Fruit fly (Drosophila melanogaster) whole organism, adult: ENCODE measurements around the gene Tao.

ENCODE experiments used
- CG12768 ChIP-seq: fragments of 200-800 bp; sonication (Bioruptor generic); optimal IDR thresholded peaks from 2 replicates; lab custom pipeline; 2017; ENCODE audit warnings: missing biosample characterization, missing genetic modification characterization, mild to moderate bottlenecking, moderate library complexity, missing genetic modification reagents
- CG14711 ChIP-seq: fragments of 200-800 bp; sonication (Bioruptor generic); optimal IDR thresholded peaks from 2 replicates; lab custom pipeline; 2018; ENCODE audit warnings: missing biosample characterization, mild to moderate bottlenecking, missing genetic modification characterization, moderate library complexity
- CG33017 ChIP-seq: fragments of 200-800 bp; sonication (Bioruptor generic); optimal IDR thresholded peaks from 2 replicates; lab custom pipeline; 2018; ENCODE audit warnings: missing biosample characterization, mild to moderate bottlenecking, missing genetic modification characterization, moderate library complexity
- CG7045 ChIP-seq: fragments of 200-800 bp; sonication (Bioruptor generic); optimal IDR thresholded peaks from 2 replicates; lab custom pipeline; 2017; ENCODE audit warnings: missing biosample characterization, mild to moderate bottlenecking, missing genetic modification characterization
- CG7101 ChIP-seq: fragments of 200-800 bp; sonication (Bioruptor generic); optimal IDR thresholded peaks from 2 replicates; lab custom pipeline; 2018; ENCODE audit warnings: missing biosample characterization, mild to moderate bottlenecking, missing genetic modification characterization, moderate library complexity
- Clk ChIP-seq: fragments of 200-800 bp; sonication (Bioruptor generic); optimal IDR thresholded peaks from 2 replicates; lab custom pipeline; 2017; ENCODE audit warnings: missing biosample characterization, missing genetic modification characterization
- Crg-1 ChIP-seq: fragments of 200-800 bp; sonication (Bioruptor generic); optimal IDR thresholded peaks from 2 replicates; lab custom pipeline; 2016; ENCODE audit warnings: missing biosample characterization, missing genetic modification characterization
- Hr96 ChIP-seq: fragments of 200-800 bp; sonication (Bioruptor generic); optimal IDR thresholded peaks from 2 replicates; lab custom pipeline; 2016; ENCODE audit warnings: missing biosample characterization, missing genetic modification characterization
- Mnt ChIP-seq: fragments of 200-800 bp; sonication (Bioruptor generic); optimal IDR thresholded peaks from 2 replicates; lab custom pipeline; 2016; ENCODE audit warnings: missing biosample characterization, mild to moderate bottlenecking, missing genetic modification characterization
- bab1 ChIP-seq: fragments of 200-800 bp; sonication (Bioruptor generic); optimal IDR thresholded peaks from 3 replicates; lab custom pipeline; 2019; ENCODE audit warnings: missing biosample characterization, mild to moderate bottlenecking, missing genetic modification characterization, moderate library complexity
- kay ChIP-seq: fragments of 200-800 bp; sonication (Bioruptor generic); peaks from one replicate; lab custom pipeline; 2016; ENCODE audit warnings: missing biosample characterization, missing genetic modification characterization, borderline replicate concordance
- ovo ChIP-seq: fragments of 200-800 bp; sonication (Bioruptor generic); optimal IDR thresholded peaks from 2 replicates; lab custom pipeline; 2016; ENCODE audit warnings: missing biosample characterization, missing genetic modification characterization
- pad ChIP-seq: fragments of 200-800 bp; sonication (Bioruptor generic); optimal IDR thresholded peaks from 3 replicates; lab custom pipeline; 2017; ENCODE audit warnings: missing biosample characterization, missing genetic modification characterization, mild to moderate bottlenecking, moderate library complexity, missing genetic modification reagents
- toe ChIP-seq: fragments of 200-800 bp; sonication (Bioruptor generic); optimal IDR thresholded peaks from 2 replicates; lab custom pipeline; 2016; ENCODE audit warnings: missing biosample characterization, missing genetic modification characterization

dm6 chrX:19608042-19608609 lies 28.5 kb upstream of the Tao start:
- TF ChIP-seq CG7101 (tag; lab: Kevin White, UChicago) (no peak), ovo (GFP tag; lab: Kevin White, UChicago) (no peak), kay (no peak), CG33017 (tag; lab: Kevin White, UChicago) (no peak), Hr96 (no peak), pad (GFP tag; lab: Kevin White, UChicago) (peak; percentile 41), Mnt (GFP tag; lab: Kevin White, UChicago) (peak; percentile 61), CG7045 (GFP tag; lab: Kevin White, UChicago) (no peak), Crg-1 (GFP tag; lab: Kevin White, UChicago) (no peak), bab1 (no peak), CG12768 (GFP tag; lab: Kevin White, UChicago) (no peak), Clk (GFP tag; lab: Kevin White, UChicago) (no peak), CG14711 (tag; lab: Kevin White, UChicago) (no peak), toe (GFP tag; lab: Kevin White, UChicago) (no peak)
